Fruit fly (Drosophila melanogaster) whole organism, embryonic: ENCODE data around the gene CG7029.

Source experiments
- Adf1 ChIP-seq: fragments of 200-800 bp; sonication (Bioruptor generic); IDR thresholded peaks from 2 replicates; pipeline ENCODE4 v1.3.6; 2022; ENCODE audit warnings: missing biosample characterization, missing genetic modification characterization
- Antp ChIP-seq: fragments of 200-800 bp; sonication (Bioruptor generic); optimal IDR thresholded peaks from 3 replicates; lab custom pipeline; 2016; ENCODE audit warnings: missing biosample characterization, missing genetic modification characterization
- B-H2 ChIP-seq: fragments of 200-800 bp; sonication (Bioruptor generic); optimal IDR thresholded peaks from 2 replicates; lab custom pipeline; 2018; ENCODE audit warnings: missing biosample characterization, mild to moderate bottlenecking, missing genetic modification characterization
- CG10366 ChIP-seq: fragments of 200-800 bp; sonication (Bioruptor generic); IDR thresholded peaks from 2 replicates; pipeline ENCODE4 v1.3.6; 2022; ENCODE audit warnings: missing biosample characterization, missing genetic modification characterization
- CG10565 ChIP-seq: fragments of 200-800 bp; sonication (Bioruptor generic); optimal IDR thresholded peaks from 3 replicates; lab custom pipeline; 2016; ENCODE audit warnings: missing biosample characterization, mild to moderate bottlenecking, missing genetic modification characterization
- CG10959 ChIP-seq: fragments of 200-800 bp; sonication (Bioruptor generic); IDR thresholded peaks from 2 replicates; pipeline ENCODE4 v1.3.6; 2022; ENCODE audit warnings: missing biosample characterization, missing genetic modification characterization
- CG1233 ChIP-seq: fragments of 200-800 bp; sonication (Bioruptor generic); optimal IDR thresholded peaks from 4 replicates; lab custom pipeline; 2018; ENCODE audit warnings: missing biosample characterization, mild to moderate bottlenecking, missing genetic modification characterization
- CG15601 ChIP-seq: fragments of 200-800 bp; sonication (Bioruptor generic); optimal IDR thresholded peaks from 3 replicates; lab custom pipeline; 2019; ENCODE audit warnings: missing biosample characterization, mild to moderate bottlenecking, missing genetic modification characterization, moderate library complexity
- CG1647 ChIP-seq: fragments of 200-800 bp; sonication (Bioruptor generic); optimal IDR thresholded peaks from 3 replicates; lab custom pipeline; 2016; ENCODE audit warnings: missing biosample characterization, missing genetic modification characterization
- CG17361 ChIP-seq: fragments of 200-800 bp; sonication (Bioruptor generic); IDR thresholded peaks from 3 replicates; pipeline ENCODE4 v1.3.6; 2022; ENCODE audit warnings: missing biosample characterization, missing genetic modification characterization
- CG17802 ChIP-seq: fragments of 200-800 bp; sonication (Bioruptor generic); optimal IDR thresholded peaks from 2 replicates; lab custom pipeline; 2018; ENCODE audit warnings: missing biosample characterization, mild to moderate bottlenecking, missing genetic modification characterization, moderate library complexity
- CG18262 ChIP-seq: fragments of 200-800 bp; optimal IDR thresholded peaks from 3 replicates; lab custom pipeline; 2019; ENCODE audit warnings: missing biosample characterization, mild to moderate bottlenecking, missing genetic modification characterization, moderate library complexity
- CG2120 ChIP-seq: fragments of 200-800 bp; sonication (Bioruptor generic); optimal IDR thresholded peaks from 3 replicates; lab custom pipeline; 2016; ENCODE audit warnings: missing biosample characterization, missing genetic modification characterization
- CG30020 ChIP-seq: fragments of 200-800 bp; optimal IDR thresholded peaks from 2 replicates; lab custom pipeline; 2019; ENCODE audit warnings: missing biosample characterization, mild to moderate bottlenecking, missing genetic modification characterization, moderate library complexity
- CG3065 ChIP-seq: fragments of 200-800 bp; sonication (Bioruptor generic); optimal IDR thresholded peaks from 2 replicates; lab custom pipeline; 2016; ENCODE audit warnings: missing biosample characterization, missing genetic modification characterization
- CG31365 ChIP-seq: fragments of 200-800 bp; sonication (Bioruptor generic); optimal IDR thresholded peaks from 2 replicates; lab custom pipeline; 2018; ENCODE audit warnings: missing biosample characterization, mild to moderate bottlenecking, missing genetic modification characterization
- CG33557 ChIP-seq: fragments of 200-800 bp; sonication (Bioruptor generic); optimal IDR thresholded peaks from 2 replicates; lab custom pipeline; 2019; ENCODE audit warnings: missing biosample characterization, mild to moderate bottlenecking, missing genetic modification characterization, moderate library complexity
- CG34422 ChIP-seq: fragments of 200-800 bp; sonication (Bioruptor generic); IDR thresholded peaks from 3 replicates; pipeline ENCODE4 v1.3.6; 2022; ENCODE audit warnings: missing biosample characterization, missing genetic modification characterization
- CG42726 ChIP-seq: fragments of 200-800 bp; sonication (Bioruptor generic); IDR thresholded peaks from 2 replicates; pipeline ENCODE4 v1.3.6; 2022; ENCODE audit warnings: missing biosample characterization, missing genetic modification characterization; ENCODE audit not compliant: partially characterized antibody
- CG43689 ChIP-seq: fragments of 200-800 bp; sonication (Bioruptor generic); IDR thresholded peaks from 2 replicates; pipeline ENCODE4 v1.3.6; 2022; ENCODE audit warnings: missing biosample characterization, missing genetic modification characterization
- CG5953 ChIP-seq: fragments of 200-800 bp; sonication (Bioruptor generic); IDR thresholded peaks from 2 replicates; pipeline ENCODE4 v1.3.6; 2022; ENCODE audit warnings: missing biosample characterization, missing genetic modification characterization
- CG6175 ChIP-seq: fragments of 200-800 bp; sonication (Bioruptor generic); IDR thresholded peaks from 3 replicates; pipeline ENCODE4 v1.3.6; 2022; ENCODE audit warnings: missing biosample characterization, missing genetic modification characterization
- CG6791 ChIP-seq: fragments of 200-800 bp; sonication (Bioruptor generic); IDR thresholded peaks from 3 replicates; pipeline ENCODE4 v1.3.6; 2022; ENCODE audit warnings: missing biosample characterization, missing genetic modification characterization; ENCODE audit not compliant: partially characterized antibody
- CG9609 ChIP-seq: fragments of 200-800 bp; sonication (Bioruptor generic); optimal IDR thresholded peaks from 3 replicates; lab custom pipeline; 2016; ENCODE audit warnings: missing biosample characterization, missing genetic modification characterization
- D ChIP-seq, 2 experiments: fragments of 200-800 bp in 1 of 2; fragments of >200 bp in 1 of 2; sonication (Bioruptor generic) in 1 of 2; optimal IDR thresholded peaks; 2 replicates in 1 of 2; 3 replicates in 1 of 2; lab custom pipeline; 2017; ENCODE audit warnings: mild to moderate bottlenecking in 1 of 2, missing biosample characterization in 1 of 2, missing genetic modification characterization in 1 of 2, missing genetic modification reagents in 1 of 2
- GATAe ChIP-seq: fragments of 200-800 bp; sonication (Bioruptor generic); conservative IDR thresholded peaks from 2 replicates; pipeline ENCODE4 v1.3.6; 2022; ENCODE audit warnings: missing biosample characterization, missing genetic modification characterization
- Hey ChIP-seq: fragments of 200-800 bp; sonication (Bioruptor generic); optimal IDR thresholded peaks from 3 replicates; lab custom pipeline; 2018; ENCODE audit warnings: missing biosample characterization, mild to moderate bottlenecking, missing genetic modification characterization
- Lim3 ChIP-seq: fragments of 200-800 bp; sonication (Bioruptor generic); IDR thresholded peaks from 2 replicates; pipeline ENCODE4 v1.3.6; 2022; ENCODE audit warnings: missing biosample characterization, missing genetic modification characterization
- MTF-1 ChIP-seq: fragments of 200-800 bp; sonication (Bioruptor generic); optimal IDR thresholded peaks from 2 replicates; lab custom pipeline; 2018; ENCODE audit warnings: missing biosample characterization, mild to moderate bottlenecking, missing genetic modification characterization, borderline replicate concordance
- Med ChIP-seq: fragments of 200-800 bp; sonication (Bioruptor generic); peaks from one replicate; lab custom pipeline; 2016; ENCODE audit warnings: missing biosample characterization, missing genetic modification characterization, mild to moderate bottlenecking, inconsistent platforms, moderate library complexity
- Mrtf ChIP-seq: fragments of 200-800 bp; sonication (Bioruptor generic); IDR thresholded peaks from 3 replicates; pipeline ENCODE4 v1.3.6; 2022; ENCODE audit warnings: missing biosample characterization, missing genetic modification characterization
- Nf-YA ChIP-seq: fragments of 200-800 bp; sonication (Bioruptor generic); IDR thresholded peaks from 2 replicates; pipeline ENCODE4 v1.3.6; 2022; ENCODE audit warnings: missing biosample characterization, missing genetic modification characterization
- NfI ChIP-seq: fragments of 200-800 bp; sonication (Bioruptor generic); optimal IDR thresholded peaks from 3 replicates; lab custom pipeline; 2018; ENCODE audit warnings: missing biosample characterization, mild to moderate bottlenecking, missing genetic modification characterization, moderate library complexity
- Rx ChIP-seq: fragments of 200-800 bp; sonication (Bioruptor generic); IDR thresholded peaks from 2 replicates; pipeline ENCODE4 v1.3.6; 2022; ENCODE audit warnings: missing biosample characterization, missing genetic modification characterization
- Xrp1 ChIP-seq: fragments of 200-800 bp; sonication (Bioruptor generic); IDR thresholded peaks from 2 replicates; pipeline ENCODE4 v1.3.6; 2022; ENCODE audit warnings: missing biosample characterization, missing genetic modification characterization
- YL-1 ChIP-seq: fragments of 200-800 bp; sonication (Bioruptor generic); optimal IDR thresholded peaks from 3 replicates; lab custom pipeline; 2017; ENCODE audit warnings: missing biosample characterization, mild to moderate bottlenecking, missing genetic modification characterization
- bab2 ChIP-seq: fragments of 200-800 bp; sonication (Bioruptor generic); optimal IDR thresholded peaks from 2 replicates; lab custom pipeline; 2016; ENCODE audit warnings: missing biosample characterization, missing genetic modification characterization
- bbx ChIP-seq: fragments of 200-800 bp; sonication (Bioruptor generic); IDR thresholded peaks from 2 replicates; pipeline ENCODE4 v1.3.6; 2022; ENCODE audit warnings: missing biosample characterization, missing genetic modification characterization; ENCODE audit not compliant: partially characterized antibody
- bowl ChIP-seq: fragments of 200-800 bp; sonication (Bioruptor generic); IDR thresholded peaks from 2 replicates; pipeline ENCODE4 v1.3.6; 2022; ENCODE audit warnings: missing biosample characterization, missing genetic modification characterization
- disco-r ChIP-seq: fragments of 200-800 bp; sonication (Bioruptor generic); optimal IDR thresholded peaks from 2 replicates; lab custom pipeline; 2016; ENCODE audit warnings: missing biosample characterization, missing genetic modification characterization
- dysf ChIP-seq: fragments of 200-800 bp; sonication (Bioruptor generic); IDR thresholded peaks from 3 replicates; pipeline ENCODE4 v1.3.6; 2022; ENCODE audit warnings: missing biosample characterization, missing genetic modification characterization
- eve ChIP-seq, 2 experiments: fragments of >200 bp; optimal IDR thresholded peaks; 2 replicates each; lab custom pipeline; 2017; ENCODE audit warnings: missing biosample characterization in 2 of 2, missing genetic modification characterization in 2 of 2
- ham ChIP-seq: fragments of 200-800 bp; sonication (Bioruptor generic); IDR thresholded peaks from 2 replicates; pipeline ENCODE4 v1.3.6; 2022; ENCODE audit warnings: missing biosample characterization, missing genetic modification characterization
- knrl ChIP-seq: fragments of 200-800 bp; sonication (Bioruptor generic); IDR thresholded peaks from 3 replicates; pipeline ENCODE4 v1.3.6; 2022; ENCODE audit warnings: missing biosample characterization, missing genetic modification characterization; ENCODE audit not compliant: partially characterized antibody
- odd ChIP-seq: fragments of 200-800 bp; sonication (Bioruptor generic); optimal IDR thresholded peaks from 2 replicates; lab custom pipeline; 2017; ENCODE audit warnings: missing biosample characterization, mild to moderate bottlenecking, missing genetic modification characterization
- pnt ChIP-seq: fragments of 200-800 bp; sonication (Bioruptor generic); optimal IDR thresholded peaks from 3 replicates; lab custom pipeline; 2016; ENCODE audit warnings: missing biosample characterization, missing genetic modification characterization
- pum ChIP-seq: fragments of 200-800 bp; sonication (Bioruptor generic); optimal IDR thresholded peaks from 2 replicates; lab custom pipeline; 2016; ENCODE audit warnings: missing biosample characterization, missing genetic modification characterization
- slp2 ChIP-seq: fragments of 200-800 bp; sonication (Bioruptor generic); optimal IDR thresholded peaks from 2 replicates; lab custom pipeline; 2016; ENCODE audit warnings: missing biosample characterization, missing genetic modification characterization
- zen ChIP-seq: fragments of 200-800 bp; sonication (Bioruptor generic); optimal IDR thresholded peaks from 3 replicates; lab custom pipeline; 2018; ENCODE audit warnings: missing biosample characterization, mild to moderate bottlenecking, missing genetic modification characterization, moderate library complexity

Gene CG7029

DNA sequence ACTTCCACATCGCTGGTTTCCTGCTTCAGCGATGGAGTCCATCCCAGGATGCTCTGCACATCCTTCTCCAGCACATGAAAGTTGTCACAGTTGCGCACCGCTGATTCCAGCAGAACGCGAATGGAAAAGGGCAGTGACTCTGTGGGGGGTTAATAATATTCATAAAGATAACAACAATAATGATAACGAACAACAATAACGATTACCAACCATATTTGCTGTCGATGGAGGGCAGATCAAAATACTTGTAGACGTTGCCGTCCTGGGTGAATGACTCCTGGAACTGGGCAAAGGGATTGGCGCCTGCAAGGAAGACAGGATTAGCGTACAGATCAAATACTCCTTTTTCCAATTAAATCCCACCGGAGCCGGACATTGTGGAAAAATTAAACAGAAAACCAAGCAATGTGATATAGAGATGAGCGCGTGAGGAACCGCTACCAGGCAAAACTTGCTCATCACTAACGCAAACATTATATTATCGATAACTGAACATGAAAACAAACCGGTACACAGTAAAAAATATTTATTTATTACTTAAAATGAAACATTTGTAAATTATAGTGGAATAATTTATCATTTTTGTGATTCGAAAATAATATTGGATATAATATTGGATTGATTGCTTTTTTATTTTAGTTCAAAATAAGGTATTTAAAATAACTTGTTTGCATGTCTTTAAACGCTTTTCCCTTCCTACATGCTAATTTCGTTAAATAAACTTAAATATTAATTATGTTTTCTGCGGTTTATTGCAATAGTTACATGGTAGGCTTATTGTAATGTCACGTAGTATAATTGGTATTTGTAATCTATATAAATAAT is 26.3 kb upstream of the CG7029 start, which contains the start of gene Irp-1A (continued):
- TF ChIP-seq bab2 (GFP tag; lab: Kevin White, UChicago) (peak; percentile 3), CG31365 (tag; lab: Kevin White, UChicago) (no peak), CG18262 (peak; percentile 85), Xrp1 (peak; percentile 76), CG15601 (tag; lab: Kevin White, UChicago) (peak; percentile 70), slp2 (GFP tag; lab: Kevin White, UChicago) (no peak), eve (GFP tag; optimal IDR thresholded peaks at IDR 0.05; lab: Kevin White, UChicago) (no peak), CG6175 (GFP tag; lab: Robert Waterston, UW) (no peak), Adf1 (peak; percentile 45; the same call in 1 of the 2 replicates), MTF-1 (GFP tag; lab: Kevin White, UChicago) (no peak), Mrtf (peak; percentile 35; the same call in 1 of the 3 replicates), odd (GFP tag; lab: Kevin White, UChicago) (peak; percentile 47), NfI (GFP tag; lab: Kevin White, UChicago) (peak; percentile 62), CG10366 (peak; percentile 65), CG3065 (GFP tag; lab: Kevin White, UChicago) (peak; percentile 65), Hey (tag; lab: Kevin White, UChicago) (no peak), CG2120 (GFP tag; lab: Kevin White, UChicago) (peak; percentile 78), disco-r (GFP tag; lab: Kevin White, UChicago) (no peak), Med (peak; percentile 82), CG17361 (GFP tag; lab: Robert Waterston, UW) (peak; percentile 87), ham (GFP tag; lab: Robert Waterston, UW) (no peak), CG6791 (GFP tag; lab: Robert Waterston, UW) (peak; percentile 79), CG10959 (GFP tag; lab: Robert Waterston, UW) (no peak), bowl (GFP tag; lab: Robert Waterston, UW) (0 out of 2 replicates have a peak, but pooled peaks have one; percentile 23), knrl (GFP tag; lab: Robert Waterston, UW) (peak; percentile 82), zen (peak; percentile 57), dysf (GFP tag; lab: Robert Waterston, UW) (peak; percentile 72; the same call in 2 of the 3 replicates), CG5953 (GFP tag; lab: Robert Waterston, UW) (no peak), GATAe (GFP tag; lab: Robert Waterston, UW) (peak; percentile 35; the same call in 1 of the 2 replicates), CG33557 (GFP tag; lab: Kevin White, UChicago) (peak; percentile 66), Antp (GFP tag; lab: Kevin White, UChicago) (peak; percentile 19), Rx (GFP tag; lab: Robert Waterston, UW) (no peak), D (optimal IDR thresholded peaks at IDR 0.05; lab: Kevin White, UChicago) (no peak), D (GFP tag; optimal IDR thresholded peaks at IDR 0.05; lab: Kevin White, UChicago) (peak; percentile 33), pum (GFP tag; lab: Kevin White, UChicago) (peak; percentile 7), CG34422 (GFP tag; lab: Robert Waterston, UW) (peak; percentile 86), Lim3 (GFP tag; lab: Robert Waterston, UW) (no peak), CG10565 (GFP tag; lab: Kevin White, UChicago) (no peak), CG17802 (no peak), CG43689 (GFP tag; lab: Robert Waterston, UW) (no peak), CG9609 (GFP tag; lab: Kevin White, UChicago) (peak; percentile 23), bbx (GFP tag; lab: Robert Waterston, UW) (peak; percentile 82), CG1233 (GFP tag; lab: Kevin White, UChicago) (peak; percentile 41), CG30020 (tag; lab: Kevin White, UChicago) (peak; percentile 56), CG42726 (GFP tag; lab: Robert Waterston, UW) (peak; percentile 22; the same call in 1 of the 2 replicates), CG1647 (GFP tag; lab: Kevin White, UChicago) (peak; percentile 10), pnt (GFP tag; lab: Kevin White, UChicago) (no peak), B-H2 (peak; percentile 53), YL-1 (peak; percentile 83), Nf-YA (GFP tag; lab: Robert Waterston, UW) (peak; percentile 15; the same call in 1 of the 2 replicates)
